Fruit fly (Drosophila melanogaster): Measurements from ENCODE around the gene Rnp4F.
A peak's percentile ranks its signal among the peaks of the same experiment; 100 is the strongest.

The Rnp4F gene

dm6 chrX:5329266-5329898 lies 6.9 kb upstream of the Rnp4F start, which contains the start of the genes CG3309 and XRCC1:
Gene CG3309, minus strand, starts transcription at chrX:5329347.
Gene XRCC1, plus strand, starts transcription at chrX:5329876.
- TF ChIP-seq CG31627 (GFP tag; optimal IDR thresholded peaks at IDR 0.05): peak; percentile 33
- peak; percentile 22 for TF ChIP-seq Eip93F (GFP tag; optimal IDR thresholded peaks at IDR 0.05)
- TF ChIP-seq Smox (GFP tag; optimal IDR thresholded peaks at IDR 0.05): peak; percentile 48
- no peak for TF ChIP-seq CG4318 (GFP tag; optimal IDR thresholded peaks at IDR 0.05)
- TF ChIP-seq CG10631 (GFP tag; optimal IDR thresholded peaks at IDR 0.05): peak; percentile 49
- peak; percentile 98 for TF ChIP-seq Blimp-1 (GFP tag; optimal IDR thresholded peaks at IDR 0.05)
- peak; percentile 1 for TF ChIP-seq Sox14 (GFP tag; optimal IDR thresholded peaks at IDR 0.05)
- peak; percentile 8 for TF ChIP-seq dsx (GFP tag; optimal IDR thresholded peaks at IDR 0.05; ENCODE audit: poor library complexity, severe bottlenecking)
- TF ChIP-seq Ets21C (GFP tag; optimal IDR thresholded peaks at IDR 0.05): peak; percentile 21
- peak; percentile 61 for TF ChIP-seq esn (GFP tag; optimal IDR thresholded peaks at IDR 0.05)
- TF ChIP-seq CG8632 (GFP tag; optimal IDR thresholded peaks at IDR 0.05): peak; percentile 29
- TF ChIP-seq Sox15 (GFP tag; optimal IDR thresholded peaks at IDR 0.05): peak; percentile 19
- peak; percentile 85 for TF ChIP-seq Eip78C (GFP tag)
- TF ChIP-seq svp (GFP tag): no peak
- TF ChIP-seq Lpt (GFP tag; optimal IDR thresholded peaks at IDR 0.05): peak; percentile 5
- peak; percentile 9 for TF ChIP-seq CG11902 (GFP tag; optimal IDR thresholded peaks at IDR 0.05)
- TF ChIP-seq CG34406 (GFP tag; optimal IDR thresholded peaks at IDR 0.05): peak; percentile 29
- TF ChIP-seq pdm3 (GFP tag; optimal IDR thresholded peaks at IDR 0.05): peak; percentile 33
- 0 out of 3 replicates have a peak, but pooled peaks have one; percentile 29 for TF ChIP-seq CG8119 (GFP tag; IDR thresholded peaks at IDR 0.05)
- peak; percentile 40; the same call in 1 of the 2 replicates for TF ChIP-seq CG15336 (GFP tag; IDR thresholded peaks at IDR 0.05)
- TF ChIP-seq CG6163 (GFP tag; IDR thresholded peaks at IDR 0.05): peak; percentile 60
- TF ChIP-seq CG7368 (GFP tag; optimal IDR thresholded peaks at IDR 0.05): peak; percentile 23
- TF ChIP-seq CG6792 (GFP tag; optimal IDR thresholded peaks at IDR 0.05): peak; percentile 1
- TF ChIP-seq OdsH (GFP tag; optimal IDR thresholded peaks at IDR 0.05): peak; percentile 51
- TF ChIP-seq net (GFP tag; optimal IDR thresholded peaks at IDR 0.05): peak; percentile 22
- TF ChIP-seq Sox102F (GFP tag; optimal IDR thresholded peaks at IDR 0.05): peak; percentile 23
- TF ChIP-seq Met (GFP tag; optimal IDR thresholded peaks at IDR 0.05): peak; percentile 46
- TF ChIP-seq fd59A (GFP tag; optimal IDR thresholded peaks at IDR 0.05): no peak
- peak; percentile 60 for TF ChIP-seq achi (GFP tag; optimal IDR thresholded peaks at IDR 0.05)
- TF ChIP-seq ss (GFP tag; optimal IDR thresholded peaks at IDR 0.05): peak in 1 of 2 experiments; percentile 38
- peak; percentile 52 for TF ChIP-seq topi (GFP tag; optimal IDR thresholded peaks at IDR 0.05)
- peak; percentile 34 for TF ChIP-seq Hr4 (GFP tag; optimal IDR thresholded peaks at IDR 0.05)
- no peak for TF ChIP-seq CG6808 (GFP tag; optimal IDR thresholded peaks at IDR 0.05)
- TF ChIP-seq CG9139 (GFP tag; optimal IDR thresholded peaks at IDR 0.05): no peak
- TF ChIP-seq Ets96B (tag; optimal IDR thresholded peaks at IDR 0.05): peak; percentile 43
- peak; percentile 33 for TF ChIP-seq lz (GFP tag; optimal IDR thresholded peaks at IDR 0.05)
- no peak for TF ChIP-seq CG1621 (tag; optimal IDR thresholded peaks at IDR 0.05)
- peak; percentile 11 for TF ChIP-seq Eip75B (GFP tag; optimal IDR thresholded peaks at IDR 0.05)
- TF ChIP-seq CG11294 (GFP tag; IDR thresholded peaks at IDR 0.05): no peak
- peak; percentile 35 for TF ChIP-seq cyc (GFP tag; optimal IDR thresholded peaks at IDR 0.05)
- no peak for TF ChIP-seq spab (GFP tag; optimal IDR thresholded peaks at IDR 0.05)
- TF ChIP-seq fkh (GFP tag; optimal IDR thresholded peaks at IDR 0.05): peak; percentile 60
- peak; percentile 17 for TF ChIP-seq CG10669 (GFP tag; optimal IDR thresholded peaks at IDR 0.05)
- 0 out of 3 replicates have a peak, but pooled peaks have one; percentile 47 for TF ChIP-seq eg (GFP tag; IDR thresholded peaks at IDR 0.05)
- no peak for TF ChIP-seq vri (GFP tag; optimal IDR thresholded peaks at IDR 0.05)
- peak in 1 of 2 experiments; percentile 11 for TF ChIP-seq salr (GFP tag; optimal IDR thresholded peaks at IDR 0.05)
- TF ChIP-seq dac (GFP tag; optimal IDR thresholded peaks at IDR 0.05): no peak
- TF ChIP-seq CG11762 (GFP tag; optimal IDR thresholded peaks at IDR 0.05; ENCODE audit: insufficient read depth): no peak
- peak; percentile 53 for TF ChIP-seq acj6 (GFP tag; optimal IDR thresholded peaks at IDR 0.05)
- TF ChIP-seq CG32006 (GFP tag; optimal IDR thresholded peaks at IDR 0.05): peak; percentile 59
- TF ChIP-seq Gug (GFP tag; IDR thresholded peaks at IDR 0.05): peak; percentile 21; the same call in 1 of the 2 replicates
